Fruit fly (Drosophila melanogaster) whole organism, embryonic: ENCODE data around the gene CG10348.

Experiments used
- Blimp-1 ChIP-seq: fragments of 200-800 bp; sonication (Bioruptor generic); optimal IDR thresholded peaks from 3 replicates; lab custom pipeline; 2018; ENCODE audit warnings: missing biosample characterization, missing genetic modification characterization, mild to moderate bottlenecking, moderate library complexity, missing genetic modification reagents
- Bteb2 ChIP-seq: fragments of 200-800 bp; sonication (Bioruptor generic); optimal IDR thresholded peaks from 2 replicates; lab custom pipeline; 2016; ENCODE audit warnings: missing biosample characterization, missing genetic modification characterization
- CG10654 ChIP-seq: fragments of 200-800 bp; sonication (Bioruptor generic); optimal IDR thresholded peaks from 2 replicates; lab custom pipeline; 2016; ENCODE audit warnings: missing biosample characterization, missing genetic modification characterization
- CG10979 ChIP-seq: fragments of 200-800 bp; sonication (Bioruptor generic); optimal IDR thresholded peaks from 2 replicates; lab custom pipeline; 2018; ENCODE audit warnings: missing biosample characterization, mild to moderate bottlenecking, missing genetic modification characterization, moderate library complexity
- CG11085 ChIP-seq: fragments of 200-800 bp; sonication (Bioruptor generic); IDR thresholded peaks from 2 replicates; pipeline ENCODE4 v1.3.6; 2022; ENCODE audit warnings: missing biosample characterization, missing genetic modification characterization
- CG11093 ChIP-seq: fragments of 200-800 bp; sonication (Bioruptor generic); IDR thresholded peaks from 3 replicates; pipeline ENCODE4 v1.3.6; 2022; ENCODE audit warnings: missing biosample characterization, missing genetic modification characterization
- CG12744 ChIP-seq: fragments of 200-800 bp; sonication (Bioruptor generic); optimal IDR thresholded peaks from 2 replicates; lab custom pipeline; 2016; ENCODE audit warnings: missing biosample characterization, missing genetic modification characterization
- CG12769 ChIP-seq: fragments of 200-800 bp; sonication (Bioruptor generic); optimal IDR thresholded peaks from 2 replicates; lab custom pipeline; 2019; ENCODE audit warnings: missing biosample characterization, mild to moderate bottlenecking, missing genetic modification characterization, moderate library complexity
- CG13624 ChIP-seq: fragments of 200-800 bp; sonication (Bioruptor generic); optimal IDR thresholded peaks from 2 replicates; lab custom pipeline; 2016; ENCODE audit warnings: missing biosample characterization, missing genetic modification characterization
- CG14965 ChIP-seq: fragments of 200-800 bp; sonication (Bioruptor generic); optimal IDR thresholded peaks from 2 replicates; lab custom pipeline; 2016; ENCODE audit warnings: missing biosample characterization, missing genetic modification characterization, borderline replicate concordance
- CG17385 ChIP-seq: fragments of 200-800 bp; sonication (Bioruptor generic); optimal IDR thresholded peaks from 3 replicates; lab custom pipeline; 2018; ENCODE audit warnings: missing biosample characterization, mild to moderate bottlenecking, missing genetic modification characterization
- CG2199 ChIP-seq: fragments of 200-800 bp; sonication (Bioruptor generic); IDR thresholded peaks from 3 replicates; pipeline ENCODE4 v1.3.6; 2022; ENCODE audit warnings: missing biosample characterization, missing genetic modification characterization
- CG2712 ChIP-seq: fragments of 200-800 bp; optimal IDR thresholded peaks from 3 replicates; lab custom pipeline; 2019; ENCODE audit warnings: missing biosample characterization, mild to moderate bottlenecking, missing genetic modification characterization, moderate library complexity
- CG2875 ChIP-seq: fragments of 200-800 bp; sonication (Bioruptor generic); optimal IDR thresholded peaks from 2 replicates; lab custom pipeline; 2017; ENCODE audit warnings: missing biosample characterization, mild to moderate bottlenecking, missing genetic modification characterization, missing genetic modification reagents
- CG2889 ChIP-seq: fragments of 200-800 bp; sonication (Bioruptor generic); IDR thresholded peaks from 3 replicates; pipeline ENCODE4 v1.3.6; 2022; ENCODE audit warnings: missing biosample characterization, missing genetic modification characterization
- CG3065 ChIP-seq: fragments of 200-800 bp; sonication (Bioruptor generic); optimal IDR thresholded peaks from 2 replicates; lab custom pipeline; 2016; ENCODE audit warnings: missing biosample characterization, missing genetic modification characterization
- CG3838 ChIP-seq: fragments of 200-800 bp; sonication (Bioruptor generic); optimal IDR thresholded peaks from 3 replicates; lab custom pipeline; 2016; ENCODE audit warnings: missing biosample characterization, missing genetic modification characterization
- CG4328 ChIP-seq: fragments of 200-800 bp; sonication (Bioruptor generic); optimal IDR thresholded peaks from 3 replicates; lab custom pipeline; 2017; ENCODE audit warnings: missing biosample characterization, missing genetic modification reagents, missing genetic modification characterization
- CG7963 ChIP-seq: fragments of 200-800 bp; sonication (Bioruptor generic); IDR thresholded peaks from 3 replicates; pipeline ENCODE4 v1.3.6; 2022; ENCODE audit warnings: missing biosample characterization, missing genetic modification characterization; ENCODE audit not compliant: partially characterized antibody
- CG8388 ChIP-seq: fragments of 200-800 bp; sonication (Bioruptor generic); optimal IDR thresholded peaks from 2 replicates; lab custom pipeline; 2019; ENCODE audit warnings: missing biosample characterization, mild to moderate bottlenecking, missing genetic modification characterization, moderate library complexity
- CG8478 ChIP-seq: fragments of >200 bp; optimal IDR thresholded peaks from 2 replicates; lab custom pipeline; 2018
- D19B ChIP-seq: fragments of 200-800 bp; sonication (Bioruptor generic); optimal IDR thresholded peaks from 2 replicates; lab custom pipeline; 2017; ENCODE audit warnings: missing biosample characterization, mild to moderate bottlenecking, missing genetic modification characterization
- Dek ChIP-seq: fragments of 200-800 bp; sonication (Bioruptor generic); optimal IDR thresholded peaks from 3 replicates; lab custom pipeline; 2019; ENCODE audit warnings: missing biosample characterization, mild to moderate bottlenecking, missing genetic modification characterization, moderate library complexity
- E2f2 ChIP-seq: fragments of 200-800 bp; sonication (Bioruptor generic); IDR thresholded peaks from 2 replicates; pipeline ENCODE4 v1.3.6; 2022; ENCODE audit warnings: missing biosample characterization, missing genetic modification characterization
- HLH54F ChIP-seq: fragments of 200-800 bp; sonication (Bioruptor generic); optimal IDR thresholded peaks from 3 replicates; lab custom pipeline; 2016; ENCODE audit warnings: missing biosample characterization, missing genetic modification characterization
- HmgZ ChIP-seq: fragments of 200-800 bp; sonication (Bioruptor generic); optimal IDR thresholded peaks from 2 replicates; lab custom pipeline; 2018; ENCODE audit warnings: missing biosample characterization, mild to moderate bottlenecking, missing genetic modification characterization
- Hr78 ChIP-seq, 2 experiments: fragments of 200-800 bp in 1 of 2; fragments of >200 bp in 1 of 2; sonication (Bioruptor generic) in 1 of 2; optimal IDR thresholded peaks; 2 replicates each; lab custom pipeline; 2017 to 2019; ENCODE audit warnings: missing biosample characterization in 2 of 2, missing genetic modification characterization in 2 of 2, mild to moderate bottlenecking in 1 of 2, moderate library complexity in 1 of 2
- Jarid2 ChIP-seq: fragments of 200-800 bp; sonication (Bioruptor generic); optimal IDR thresholded peaks from 3 replicates; lab custom pipeline; 2017; ENCODE audit warnings: mild to moderate bottlenecking, missing biosample characterization, missing genetic modification reagents, missing genetic modification characterization
- Lhr ChIP-seq: fragments of 200-800 bp; sonication (Bioruptor generic); optimal IDR thresholded peaks from 3 replicates; lab custom pipeline; 2017; ENCODE audit warnings: mild to moderate bottlenecking, missing biosample characterization, missing genetic modification reagents, missing genetic modification characterization
- Med ChIP-seq: fragments of 200-800 bp; sonication (Bioruptor generic); peaks from one replicate; lab custom pipeline; 2016; ENCODE audit warnings: missing biosample characterization, missing genetic modification characterization, mild to moderate bottlenecking, inconsistent platforms, moderate library complexity
- Ptx1 ChIP-seq: fragments of 200-800 bp; sonication (Bioruptor generic); IDR thresholded peaks from 2 replicates; pipeline ENCODE4 v1.3.6; 2022; ENCODE audit warnings: missing biosample characterization, missing genetic modification characterization
- Ravus ChIP-seq: fragments of 200-800 bp; sonication (Bioruptor generic); IDR thresholded peaks from 2 replicates; pipeline ENCODE4 v1.3.6; 2022; ENCODE audit warnings: missing biosample characterization, missing genetic modification characterization
- Rfx ChIP-seq: fragments of 200-800 bp; sonication (Bioruptor generic); IDR thresholded peaks from 2 replicates; pipeline ENCODE4 v1.3.6; 2022; ENCODE audit warnings: missing biosample characterization, missing genetic modification characterization
- Taf1 ChIP-seq: fragments of 200-800 bp; sonication (Bioruptor generic); IDR thresholded peaks from 2 replicates; pipeline ENCODE4 v1.3.6; 2022; ENCODE audit warnings: missing biosample characterization, missing genetic modification characterization
- aop ChIP-seq: fragments of 200-800 bp; sonication (Bioruptor generic); IDR thresholded peaks from 2 replicates; pipeline ENCODE4 v1.3.6; 2022; ENCODE audit warnings: missing biosample characterization, missing genetic modification characterization
- ara ChIP-seq: fragments of 200-800 bp; sonication (Bioruptor generic); IDR thresholded peaks from 2 replicates; pipeline ENCODE4 v1.3.6; 2022; ENCODE audit warnings: missing biosample characterization, missing genetic modification characterization
- bsh ChIP-seq, 2 experiments: fragments of 200-800 bp; sonication (Bioruptor generic); optimal IDR thresholded peaks; 2 replicates each; lab custom pipeline; 2017 to 2018; ENCODE audit warnings: mild to moderate bottlenecking in 2 of 2, missing biosample characterization in 2 of 2, missing genetic modification characterization in 2 of 2, moderate library complexity in 1 of 2
- chinmo ChIP-seq: fragments of 200-800 bp; sonication (Bioruptor generic); IDR thresholded peaks from 4 replicates; pipeline ENCODE4 v1.3.6; 2022; ENCODE audit warnings: missing biosample characterization, missing genetic modification characterization; ENCODE audit not compliant: partially characterized antibody
- ci ChIP-seq: fragments of 200-800 bp; sonication (Bioruptor generic); IDR thresholded peaks from 3 replicates; pipeline ENCODE4 v1.3.6; 2022; ENCODE audit warnings: missing biosample characterization, missing genetic modification characterization
- dmrt11E ChIP-seq: fragments of 200-800 bp; sonication (Bioruptor generic); optimal IDR thresholded peaks from 3 replicates; lab custom pipeline; 2018; ENCODE audit warnings: missing biosample characterization, mild to moderate bottlenecking, missing genetic modification characterization, moderate library complexity
- ems ChIP-seq: fragments of 200-800 bp; sonication (Bioruptor generic); optimal IDR thresholded peaks from 3 replicates; lab custom pipeline; 2016; ENCODE audit warnings: missing biosample characterization, missing genetic modification characterization
- jigr1 ChIP-seq: fragments of 200-800 bp; sonication (Bioruptor generic); IDR thresholded peaks from 3 replicates; pipeline ENCODE4 v1.3.6; 2022; ENCODE audit warnings: missing biosample characterization, missing genetic modification characterization
- kni ChIP-seq: fragments of 200-800 bp; sonication (Bioruptor generic); optimal IDR thresholded peaks from 3 replicates; lab custom pipeline; 2017; ENCODE audit warnings: mild to moderate bottlenecking, missing biosample characterization, missing genetic modification reagents, missing genetic modification characterization
- mam ChIP-seq: fragments of 200-800 bp; sonication (Bioruptor generic); optimal IDR thresholded peaks from 3 replicates; lab custom pipeline; 2016; ENCODE audit warnings: missing biosample characterization, missing genetic modification characterization
- schlank ChIP-seq: fragments of 200-800 bp; sonication (Bioruptor generic); optimal IDR thresholded peaks from 2 replicates; lab custom pipeline; 2018; ENCODE audit warnings: missing biosample characterization, mild to moderate bottlenecking, missing genetic modification characterization
- sug ChIP-seq: fragments of 200-800 bp; optimal IDR thresholded peaks from 2 replicates; lab custom pipeline; 2019; ENCODE audit warnings: missing biosample characterization, mild to moderate bottlenecking, missing genetic modification characterization, moderate library complexity
- trem ChIP-seq: fragments of 200-800 bp; optimal IDR thresholded peaks from 3 replicates; lab custom pipeline; 2019; ENCODE audit warnings: missing biosample characterization, mild to moderate bottlenecking, missing genetic modification characterization, moderate library complexity
- ttk ChIP-seq: fragments of 200-800 bp; sonication (Bioruptor generic); IDR thresholded peaks from 2 replicates; pipeline ENCODE4 v2.1.2; 2022; ENCODE audit warnings: missing biosample characterization, missing genetic modification characterization
- vfl ChIP-seq: fragments of 200-800 bp; sonication (Bioruptor generic); optimal IDR thresholded peaks from 2 replicates; lab custom pipeline; 2016; ENCODE audit warnings: missing biosample characterization, missing genetic modification characterization
- zfh1 ChIP-seq: fragments of 200-800 bp; sonication (Bioruptor generic); IDR thresholded peaks from 3 replicates; pipeline ENCODE4 v1.3.6; 2022; ENCODE audit warnings: missing biosample characterization, missing genetic modification characterization

CG10348 gene

dm6 chr2L:18732760-18733530 lies 621 bp upstream of the CG10348 start (continued):
- TF ChIP-seq CG2889 (GFP tag; lab: Robert Waterston, UW) (no peak), chinmo (GFP tag; lab: Robert Waterston, UW) (peak; percentile 97), CG2712 (tag; lab: Kevin White, UChicago) (peak; percentile 14), Blimp-1 (GFP tag; lab: Kevin White, UChicago) (peak; percentile 34), Hr78 (GFP tag; optimal IDR thresholded peaks at IDR 0.05; lab: Kevin White, UChicago) (no peak), ems (no peak), CG13624 (no peak), D19B (GFP tag; lab: Kevin White, UChicago) (no peak), ttk (no peak), HLH54F (GFP tag; lab: Kevin White, UChicago) (no peak), CG2199 (GFP tag; lab: Robert Waterston, UW) (peak; percentile 86; the same call in 2 of the 3 replicates), E2f2 (GFP tag; lab: Robert Waterston, UW) (no peak), mam (GFP tag; lab: Kevin White, UChicago) (no peak), Med (GFP tag; lab: Kevin White, UChicago) (peak; percentile 54), HmgZ (tag; lab: Kevin White, UChicago) (no peak), bsh (GFP tag; optimal IDR thresholded peaks at IDR 0.05; lab: Kevin White, UChicago) (peak in 1 of 2 experiments; percentile 9), Bteb2 (GFP tag; lab: Kevin White, UChicago) (no peak), ci (GFP tag; lab: Robert Waterston, UW) (0 out of 3 replicates have a peak, but pooled peaks have one; percentile 46), jigr1 (GFP tag; lab: Robert Waterston, UW) (no peak), CG11093 (GFP tag; lab: Robert Waterston, UW) (no peak), CG3065 (no peak), Dek (tag; lab: Kevin White, UChicago) (no peak), Ptx1 (GFP tag; lab: Robert Waterston, UW) (no peak), CG2875 (no peak), CG8388 (no peak), Lhr (GFP tag; lab: Kevin White, UChicago) (no peak), CG10654 (GFP tag; lab: Kevin White, UChicago) (no peak), sug (peak; percentile 47), aop (no peak), CG3838 (GFP tag; lab: Kevin White, UChicago) (no peak), CG12769 (tag; lab: Kevin White, UChicago) (peak; percentile 24), CG8478 (no peak), zfh1 (GFP tag; lab: Robert Waterston, UW) (no peak), CG11085 (GFP tag; lab: Robert Waterston, UW) (no peak), CG17385 (no peak), CG7963 (GFP tag; lab: Robert Waterston, UW) (no peak), vfl (GFP tag; lab: Kevin White, UChicago) (no peak), Jarid2 (GFP tag; lab: Kevin White, UChicago) (peak; percentile 92), dmrt11E (tag; lab: Kevin White, UChicago) (peak; percentile 24), Ravus (GFP tag; lab: Robert Waterston, UW) (no peak), CG14965 (GFP tag; lab: Kevin White, UChicago) (no peak), kni (peak; percentile 98), ara (GFP tag; lab: Robert Waterston, UW) (0 out of 2 replicates have a peak, but pooled peaks have one; percentile 5), CG4328 (GFP tag; lab: Kevin White, UChicago) (no peak), CG10979 (tag; lab: Kevin White, UChicago) (peak; percentile 9), Rfx (GFP tag; lab: Robert Waterston, UW) (no peak), Taf1 (GFP tag; lab: Robert Waterston, UW) (no peak), trem (no peak), schlank (tag; lab: Kevin White, UChicago) (no peak), CG12744 (no peak)
